Worm (Caenorhabditis elegans) whole organism, L1 larva: Measurements from ENCODE around the gene M106.3.

Experiments used
- C16A3.4 ChIP-seq: fragments of 150-350 bp; optimal IDR thresholded peaks from 2 replicates; lab custom pipeline; 2014; ENCODE audit warnings: missing biosample characterization, missing genetic modification characterization
- C34B4.2 ChIP-seq: sonication (generic microtip); optimal IDR thresholded peaks from 2 replicates; lab custom pipeline; 2017; ENCODE audit warnings: mild to moderate bottlenecking, missing genetic modification characterization, missing compliant biosample characterization
- F16B12.6 ChIP-seq: fragments of 150-350 bp; optimal IDR thresholded peaks from 2 replicates; lab custom pipeline; 2014; ENCODE audit warnings: missing biosample characterization, missing genetic modification characterization
- aha-1 ChIP-seq: fragments of 150-350 bp; optimal IDR thresholded peaks from 2 replicates; lab custom pipeline; 2014; ENCODE audit warnings: missing biosample characterization, missing genetic modification characterization
- alr-1 ChIP-seq: fragments of 200-800 bp; sonication (Bioruptor generic); optimal IDR thresholded peaks from 2 replicates; lab custom pipeline; 2018; ENCODE audit warnings: borderline replicate concordance, mild to moderate bottlenecking, missing genetic modification characterization, missing compliant biosample characterization
- blmp-1 ChIP-seq: fragments of 150-350 bp; optimal IDR thresholded peaks from 2 replicates; lab custom pipeline; 2014; ENCODE audit warnings: missing biosample characterization, missing genetic modification characterization
- ceh-63 ChIP-seq: fragments of 200-800 bp; sonication (Bioruptor generic); optimal IDR thresholded peaks from 2 replicates; lab custom pipeline; 2018; ENCODE audit warnings: mild to moderate bottlenecking, missing genetic modification characterization, missing compliant biosample characterization
- ceh-8 ChIP-seq: fragments of 200-800 bp; sonication (Bioruptor generic); optimal IDR thresholded peaks from 2 replicates; lab custom pipeline; 2018; ENCODE audit warnings: mild to moderate bottlenecking, missing genetic modification characterization, moderate library complexity, missing compliant biosample characterization
- ces-1 ChIP-seq: fragments of 150-350 bp; optimal IDR thresholded peaks from 2 replicates; lab custom pipeline; 2014; ENCODE audit warnings: missing biosample characterization, missing genetic modification reagents, missing genetic modification characterization
- efl-1 ChIP-seq, 4 experiments: fragments of 150-350 bp; optimal IDR thresholded peaks in 3 of 4; peaks in 1 of 4; 1 replicate in 1 of 4; 2 replicates in 3 of 4; lab custom pipeline; 2014; ENCODE audit warnings: missing biosample characterization in 2 of 4, missing genetic modification characterization in 2 of 4, missing genetic modification reagents in 2 of 4
- efl-3 ChIP-seq: fragments of 200-800 bp; sonication (Bioruptor generic); optimal IDR thresholded peaks from 2 replicates; lab custom pipeline; 2018; ENCODE audit warnings: mild to moderate bottlenecking, missing genetic modification characterization, missing compliant biosample characterization
- egl-13 ChIP-seq: sonication (generic microtip); optimal IDR thresholded peaks from 2 replicates; lab custom pipeline; 2016; ENCODE audit warnings: missing genotype, missing genetic modification reagents, missing genetic modification characterization, missing compliant biosample characterization
- egl-27 ChIP-seq, 2 experiments: fragments of 150-350 bp in 1 of 2; sonication (generic microtip); optimal IDR thresholded peaks; 3 replicates each; lab custom pipeline; 2017 to 2018; ENCODE audit warnings: missing biosample characterization in 2 of 2, missing genetic modification characterization in 2 of 2, missing genetic modification reagents in 2 of 2
- elt-3 ChIP-seq, 6 experiments: fragments of 150-350 bp in 1 of 6; sonication (generic microtip); optimal IDR thresholded peaks; 2 replicates each; lab custom pipeline; 2017 to 2018; ENCODE audit warnings: missing biosample characterization in 6 of 6, missing genetic modification characterization in 6 of 6, inconsistent platforms in 1 of 6
- fkh-10 ChIP-seq: sonication (generic microtip); optimal IDR thresholded peaks from 2 replicates; lab custom pipeline; 2017; ENCODE audit warnings: missing biosample characterization, missing genetic modification reagents, missing genetic modification characterization
- fkh-4 ChIP-seq: sonication (generic microtip); optimal IDR thresholded peaks from 2 replicates; lab custom pipeline; 2016; ENCODE audit warnings: missing compliant biosample characterization, missing genetic modification characterization, borderline replicate concordance
- fkh-8 ChIP-seq: sonication (generic microtip); optimal IDR thresholded peaks from 2 replicates; lab custom pipeline; 2016; ENCODE audit warnings: mild to moderate bottlenecking, missing genetic modification characterization, missing compliant biosample characterization
- fos-1 ChIP-seq: fragments of 150-350 bp; optimal IDR thresholded peaks from 2 replicates; lab custom pipeline; 2014; ENCODE audit warnings: missing biosample characterization, missing genetic modification characterization
- hlh-17 ChIP-seq: fragments of 200-800 bp; sonication (Bioruptor generic); optimal IDR thresholded peaks from 2 replicates; lab custom pipeline; 2018; ENCODE audit warnings: missing genetic modification characterization, mild to moderate bottlenecking, missing compliant biosample characterization, moderate library complexity, borderline replicate concordance
- hlh-4 ChIP-seq: sonication (generic microtip); optimal IDR thresholded peaks from 2 replicates; lab custom pipeline; 2016; ENCODE audit warnings: mild to moderate bottlenecking, missing genetic modification characterization, missing compliant biosample characterization
- hpl-2 ChIP-seq: fragments of 150-350 bp; optimal IDR thresholded peaks from 2 replicates; lab custom pipeline; 2014; ENCODE audit warnings: missing biosample characterization, missing genetic modification reagents, missing genetic modification characterization
- isw-1 ChIP-seq: fragments of 200-800 bp; sonication (Bioruptor generic); IDR thresholded peaks from 2 replicates; pipeline ENCODE4 v1.3.6; 2022; ENCODE audit warnings: missing genetic modification characterization, missing compliant biosample characterization
- jun-1 ChIP-seq: fragments of 150-350 bp; optimal IDR thresholded peaks from 2 replicates; lab custom pipeline; 2014; ENCODE audit warnings: missing biosample characterization, missing genetic modification reagents, missing genetic modification characterization
- lin-13 ChIP-seq: fragments of 150-350 bp; optimal IDR thresholded peaks from 2 replicates; lab custom pipeline; 2014; ENCODE audit warnings: missing biosample characterization, missing genetic modification reagents, missing genetic modification characterization
- lin-14 ChIP-seq: fragments of 200-800 bp; sonication (Bioruptor generic); optimal IDR thresholded peaks from 2 replicates; lab custom pipeline; 2018; ENCODE audit warnings: mild to moderate bottlenecking, missing genetic modification characterization, moderate library complexity, missing compliant biosample characterization
- lin-15B ChIP-seq: fragments of 150-350 bp; sonication (generic microtip); optimal IDR thresholded peaks from 3 replicates; lab custom pipeline; 2014; ENCODE audit warnings: missing biosample characterization, missing genetic modification characterization
- lin-35 ChIP-seq, 2 experiments: fragments of 150-350 bp; optimal IDR thresholded peaks; 2 replicates each; lab custom pipeline; 2014; ENCODE audit warnings: missing biosample characterization in 2 of 2, missing genetic modification characterization in 2 of 2, missing genetic modification reagents in 2 of 2
- lir-3 ChIP-seq: sonication (generic microtip); optimal IDR thresholded peaks from 2 replicates; lab custom pipeline; 2016; ENCODE audit warnings: mild to moderate bottlenecking, missing genetic modification characterization, moderate library complexity, missing compliant biosample characterization; ENCODE audit not compliant: poor library complexity
- lsy-2 ChIP-seq, 2 experiments: fragments of 150-350 bp; optimal IDR thresholded peaks; 2 replicates each; lab custom pipeline; 2014; ENCODE audit warnings: missing biosample characterization in 2 of 2, missing genetic modification characterization in 2 of 2
- mdl-1 ChIP-seq, 2 experiments: fragments of 150-350 bp; optimal IDR thresholded peaks; 2 replicates each; lab custom pipeline; 2014 to 2017; ENCODE audit warnings: missing biosample characterization in 2 of 2, missing genetic modification characterization in 2 of 2, inconsistent platforms in 1 of 2
- nhr-20 ChIP-seq: sonication (generic microtip); optimal IDR thresholded peaks from 2 replicates; lab custom pipeline; 2016; ENCODE audit warnings: mild to moderate bottlenecking, missing genetic modification characterization, missing compliant biosample characterization
- nhr-28 ChIP-seq: fragments of 150-350 bp; optimal IDR thresholded peaks from 2 replicates; lab custom pipeline; 2014; ENCODE audit warnings: missing biosample characterization, missing genetic modification characterization
- nhr-47 ChIP-seq: sonication (generic microtip); optimal IDR thresholded peaks from 2 replicates; lab custom pipeline; 2016; ENCODE audit warnings: mild to moderate bottlenecking, missing genetic modification characterization, moderate library complexity, missing compliant biosample characterization
- nhr-71 ChIP-seq: sonication (generic microtip); optimal IDR thresholded peaks from 2 replicates; lab custom pipeline; 2016; ENCODE audit warnings: mild to moderate bottlenecking, missing genetic modification characterization, moderate library complexity, missing compliant biosample characterization
- nhr-77 ChIP-seq: fragments of 150-350 bp; optimal IDR thresholded peaks from 2 replicates; lab custom pipeline; 2014; ENCODE audit warnings: missing biosample characterization, missing genetic modification characterization
- rnt-1 ChIP-seq: sonication (generic microtip); optimal IDR thresholded peaks from 2 replicates; lab custom pipeline; 2016; ENCODE audit warnings: mild to moderate bottlenecking, missing genetic modification characterization, moderate library complexity, missing compliant biosample characterization
- swsn-7 ChIP-seq: sonication (generic microtip); optimal IDR thresholded peaks from 2 replicates; lab custom pipeline; 2016; ENCODE audit warnings: missing genetic modification characterization, missing compliant biosample characterization
- tlp-1 ChIP-seq: fragments of 150-350 bp; optimal IDR thresholded peaks from 2 replicates; lab custom pipeline; 2014; ENCODE audit warnings: missing biosample characterization, missing genetic modification characterization
- unc-62 ChIP-seq: fragments of 150-350 bp; optimal IDR thresholded peaks from 2 replicates; lab custom pipeline; 2014; ENCODE audit warnings: missing biosample characterization, missing genetic modification reagents, missing genetic modification characterization
- unc-86 ChIP-seq: sonication (generic microtip); optimal IDR thresholded peaks from 2 replicates; lab custom pipeline; 2016; ENCODE audit warnings: missing genetic modification characterization, missing compliant biosample characterization
- unc-98 ChIP-seq: fragments of 200-800 bp; sonication (Bioruptor generic); IDR thresholded peaks from 2 replicates; pipeline ENCODE4 v1.3.6; 2022; ENCODE audit warnings: missing genetic modification characterization, missing compliant biosample characterization
- vab-15 ChIP-seq: sonication (generic microtip); optimal IDR thresholded peaks from 2 replicates; lab custom pipeline; 2017; ENCODE audit warnings: missing genotype, mild to moderate bottlenecking, missing genetic modification characterization, missing compliant biosample characterization
- xbp-1 ChIP-seq: sonication (generic microtip); optimal IDR thresholded peaks from 2 replicates; lab custom pipeline; 2016; ENCODE audit warnings: missing genetic modification characterization, missing compliant biosample characterization
- zag-1 ChIP-seq: fragments of 150-350 bp; optimal IDR thresholded peaks from 2 replicates; lab custom pipeline; 2014; ENCODE audit warnings: missing biosample characterization, missing genetic modification characterization
- zip-4 ChIP-seq: fragments of 200-800 bp; sonication (Bioruptor generic); optimal IDR thresholded peaks from 2 replicates; lab custom pipeline; 2018; ENCODE audit warnings: mild to moderate bottlenecking, missing genetic modification characterization, moderate library complexity, missing compliant biosample characterization
- ztf-11 ChIP-seq, 2 experiments: sonication (generic microtip); optimal IDR thresholded peaks; 2 replicates each; lab custom pipeline; 2016 to 2017; ENCODE audit warnings: missing genetic modification characterization in 2 of 2, missing biosample characterization in 1 of 2, missing compliant biosample characterization in 1 of 2

Gene M106.3

ce11 chrII:10829572-10829971 lies 31.1 kb downstream of the M106.3 start:
- no peak for TF ChIP-seq hpl-2 (GFP tag; lab: Kevin White, UChicago)
- no peak for TF ChIP-seq ces-1 (GFP tag; lab: Kevin White, UChicago)
- TF ChIP-seq F16B12.6: no peak
- TF ChIP-seq ceh-63 (GFP tag; lab: Kevin White, UChicago): no peak
- TF ChIP-seq, all 84 proteins: peak for 0

ce11 chrII:10829081-10829480 lies 31.6 kb downstream of the M106.3 start, which contains the start of gene VM106R.1:
Gene VM106R.1 (minus strand): TSS chrII:10829181.
- TF ChIP-seq hpl-2 (GFP tag; lab: Kevin White, UChicago): no peak
- TF ChIP-seq nhr-47: peak; percentile 28
- TF ChIP-seq tlp-1 (tag; lab: Kevin White, UChicago): no peak
- TF ChIP-seq lir-3 (tag; lab: Kevin White, UChicago): no peak
- peak; percentile 41 for TF ChIP-seq unc-86 (tag; lab: Kevin White, UChicago)
- TF ChIP-seq C34B4.2 (tag; lab: Kevin White, UChicago): no peak
- no peak for TF ChIP-seq zip-4 (GFP tag; lab: Kevin White, UChicago)
- TF ChIP-seq lin-14 (GFP tag; lab: Kevin White, UChicago): peak; percentile 47
- TF ChIP-seq unc-62: no peak
- no peak for TF ChIP-seq fos-1 (tag; lab: Kevin White, UChicago)
- no peak for TF ChIP-seq elt-3 (tag; optimal IDR thresholded peaks at IDR 0.05; lab: Kevin White, UChicago)
- TF ChIP-seq nhr-71 (tag; lab: Kevin White, UChicago): peak; percentile 14
- no peak for TF ChIP-seq jun-1 (tag; lab: Kevin White, UChicago)
- TF ChIP-seq, all 84 proteins: peak for 4

- TF ChIP-seq elt-3 (tag; optimal IDR thresholded peaks at IDR 0.05; lab: Kevin White, UChicago) (peak in 1 of 6 experiments; percentile 15), hlh-4 (tag; lab: Kevin White, UChicago) (no peak), rnt-1 (tag; lab: Kevin White, UChicago) (peak; percentile 80), jun-1 (tag; lab: Kevin White, UChicago) (no peak), vab-15 (tag; lab: Kevin White, UChicago) (no peak), F16B12.6 (peak; percentile 98), efl-3 (GFP tag; lab: Kevin White, UChicago) (no peak), fos-1 (tag; lab: Kevin White, UChicago) (peak; percentile 0), ceh-8 (GFP tag; lab: Kevin White, UChicago) (no peak), egl-27 (tag; optimal IDR thresholded peaks at IDR 0.05; lab: Kevin White, UChicago) (no peak), nhr-20 (tag; lab: Kevin White, UChicago) (peak; percentile 46), nhr-77 (tag; lab: Kevin White, UChicago) (no peak), fkh-10 (GFP tag; lab: Kevin White, UChicago) (no peak), nhr-28 (tag; lab: Kevin White, UChicago) (no peak), efl-1 (optimal IDR thresholded peaks at IDR 0.05; lab: Kevin White, UChicago) (peak; percentile 80 to 89), efl-1 (GFP tag; optimal IDR thresholded peaks at IDR 0.05 in 1 of 2; lab: Kevin White, UChicago) (peak; percentile 86 to 98), egl-13 (tag; lab: Kevin White, UChicago) (no peak), ztf-11 (tag; optimal IDR thresholded peaks at IDR 0.05; lab: Kevin White, UChicago) (no peak), lsy-2 (tag; optimal IDR thresholded peaks at IDR 0.05; lab: Kevin White, UChicago) (peak; percentile 79 to 82), aha-1 (tag; lab: Kevin White, UChicago) (no peak), blmp-1 (tag; lab: Kevin White, UChicago) (peak; percentile 53), isw-1 (GFP tag; lab: Robert Waterston, UW) (no peak), unc-98 (GFP tag; lab: Robert Waterston, UW) (no peak), xbp-1 (tag; lab: Kevin White, UChicago) (peak; percentile 47), fkh-8 (tag; lab: Kevin White, UChicago) (no peak), swsn-7 (tag; lab: Kevin White, UChicago) (peak; percentile 52), lin-35 (GFP tag; optimal IDR thresholded peaks at IDR 0.05; lab: Kevin White, UChicago) (peak; percentile 79 to 92), zag-1 (tag; lab: Kevin White, UChicago) (no peak), lin-15B (tag; lab: Kevin White, UChicago) (peak; percentile 47), zip-4 (GFP tag; lab: Kevin White, UChicago) (no peak), lin-13 (peak; percentile 49), alr-1 (tag; lab: Kevin White, UChicago) (no peak), hpl-2 (GFP tag; lab: Kevin White, UChicago) (no peak), fkh-4 (tag; lab: Kevin White, UChicago) (no peak), nhr-47 (peak; percentile 75), mdl-1 (tag; optimal IDR thresholded peaks at IDR 0.05; lab: Kevin White, UChicago) (peak in 1 of 2 experiments; percentile 35), C16A3.4 (tag; lab: Kevin White, UChicago) (peak; percentile 55), hlh-17 (GFP tag; lab: Kevin White, UChicago) (no peak)
Observed at ce11 chrII:10824046-10824445, 36.7 kb downstream of the M106.3 start, which contains the start of the genes R06F6.12 and mix-1. Gene R06F6.12 (minus strand): TSS chrII:10824081. Gene mix-1 (plus strand): TSS chrII:10824246.
